Worm (Caenorhabditis elegans) whole organism, L1 larva: ENCODE results near the gene R05G9R.1.
A peak's percentile ranks its signal among the peaks of the same experiment; 100 is the strongest.

ENCODE experiments used
- C04F5.9 ChIP-seq: sonication (generic microtip); optimal IDR thresholded peaks from 2 replicates; lab custom pipeline; 2016; ENCODE audit warnings: missing genetic modification characterization, missing compliant biosample characterization
- C16A3.4 ChIP-seq: fragments of 150-350 bp; optimal IDR thresholded peaks from 2 replicates; lab custom pipeline; 2014; ENCODE audit warnings: missing biosample characterization, missing genetic modification characterization
- Y116A8C.19 ChIP-seq: sonication (generic microtip); optimal IDR thresholded peaks from 2 replicates; lab custom pipeline; 2016; ENCODE audit warnings: missing compliant biosample characterization, missing genetic modification characterization, borderline replicate concordance
- ama-1 ChIP-seq: fragments of 150-350 bp; optimal IDR thresholded peaks from 2 replicates; lab custom pipeline; 2014
- blmp-1 ChIP-seq: fragments of 150-350 bp; optimal IDR thresholded peaks from 2 replicates; lab custom pipeline; 2014; ENCODE audit warnings: missing biosample characterization, missing genetic modification characterization
- ceh-63 ChIP-seq: fragments of 200-800 bp; sonication (Bioruptor generic); optimal IDR thresholded peaks from 2 replicates; lab custom pipeline; 2018; ENCODE audit warnings: mild to moderate bottlenecking, missing genetic modification characterization, missing compliant biosample characterization
- ceh-82 ChIP-seq, 3 experiments: fragments of 150-350 bp in 1 of 3; sonication (generic microtip) in 2 of 3; optimal IDR thresholded peaks; 2 replicates each; lab custom pipeline; 2014 to 2017; ENCODE audit warnings: missing biosample characterization in 3 of 3, missing genetic modification characterization in 3 of 3
- ceh-90 ChIP-seq: sonication (generic microtip); optimal IDR thresholded peaks from 2 replicates; lab custom pipeline; 2016; ENCODE audit warnings: missing genetic modification characterization, missing compliant biosample characterization
- ces-1 ChIP-seq: fragments of 150-350 bp; optimal IDR thresholded peaks from 2 replicates; lab custom pipeline; 2014; ENCODE audit warnings: missing biosample characterization, missing genetic modification reagents, missing genetic modification characterization
- dpl-1 ChIP-seq, 3 experiments: fragments of 150-350 bp in 2 of 3; sonication (generic microtip) in 1 of 3; optimal IDR thresholded peaks; 2 replicates each; lab custom pipeline; 2014 to 2017; ENCODE audit warnings: missing biosample characterization in 3 of 3, missing genetic modification characterization in 3 of 3, missing genetic modification reagents in 3 of 3
- dsc-1 ChIP-seq: sonication (generic microtip); optimal IDR thresholded peaks from 2 replicates; lab custom pipeline; 2016; ENCODE audit warnings: mild to moderate bottlenecking, missing genetic modification characterization, missing compliant biosample characterization
- efl-1 ChIP-seq, 4 experiments: fragments of 150-350 bp; optimal IDR thresholded peaks in 3 of 4; peaks in 1 of 4; 1 replicate in 1 of 4; 2 replicates in 3 of 4; lab custom pipeline; 2014; ENCODE audit warnings: missing biosample characterization in 2 of 4, missing genetic modification characterization in 2 of 4, missing genetic modification reagents in 2 of 4
- egl-13 ChIP-seq: sonication (generic microtip); optimal IDR thresholded peaks from 2 replicates; lab custom pipeline; 2016; ENCODE audit warnings: missing genotype, missing genetic modification reagents, missing genetic modification characterization, missing compliant biosample characterization
- egl-27 ChIP-seq, 2 experiments: fragments of 150-350 bp in 1 of 2; sonication (generic microtip); optimal IDR thresholded peaks; 3 replicates each; lab custom pipeline; 2017 to 2018; ENCODE audit warnings: missing biosample characterization in 2 of 2, missing genetic modification characterization in 2 of 2, missing genetic modification reagents in 2 of 2
- elt-2 ChIP-seq: sonication (generic microtip); optimal IDR thresholded peaks from 2 replicates; lab custom pipeline; 2016; ENCODE audit warnings: missing genetic modification characterization, mild to moderate bottlenecking, inconsistent platforms, missing compliant biosample characterization, missing genetic modification reagents
- fkh-8 ChIP-seq: sonication (generic microtip); optimal IDR thresholded peaks from 2 replicates; lab custom pipeline; 2016; ENCODE audit warnings: mild to moderate bottlenecking, missing genetic modification characterization, missing compliant biosample characterization
- grh-1 ChIP-seq: fragments of 200-800 bp; sonication (Bioruptor generic); IDR thresholded peaks from 2 replicates; pipeline ENCODE4 v1.3.6; 2022; ENCODE audit warnings: missing genetic modification reagents, missing genetic modification characterization, missing compliant biosample characterization
- irx-1 ChIP-seq: sonication (generic microtip); optimal IDR thresholded peaks from 2 replicates; lab custom pipeline; 2016; ENCODE audit warnings: missing genetic modification characterization, missing compliant biosample characterization
- jun-1 ChIP-seq: fragments of 150-350 bp; optimal IDR thresholded peaks from 2 replicates; lab custom pipeline; 2014; ENCODE audit warnings: missing biosample characterization, missing genetic modification reagents, missing genetic modification characterization
- lin-14 ChIP-seq: fragments of 200-800 bp; sonication (Bioruptor generic); optimal IDR thresholded peaks from 2 replicates; lab custom pipeline; 2018; ENCODE audit warnings: mild to moderate bottlenecking, missing genetic modification characterization, moderate library complexity, missing compliant biosample characterization
- lin-15B ChIP-seq: fragments of 150-350 bp; sonication (generic microtip); optimal IDR thresholded peaks from 3 replicates; lab custom pipeline; 2014; ENCODE audit warnings: missing biosample characterization, missing genetic modification characterization
- lsy-2 ChIP-seq, 2 experiments: fragments of 150-350 bp; optimal IDR thresholded peaks; 2 replicates each; lab custom pipeline; 2014; ENCODE audit warnings: missing biosample characterization in 2 of 2, missing genetic modification characterization in 2 of 2
- mdl-1 ChIP-seq, 2 experiments: fragments of 150-350 bp; optimal IDR thresholded peaks; 2 replicates each; lab custom pipeline; 2014 to 2017; ENCODE audit warnings: missing biosample characterization in 2 of 2, missing genetic modification characterization in 2 of 2, inconsistent platforms in 1 of 2
- mep-1 ChIP-seq: fragments of 150-350 bp; optimal IDR thresholded peaks from 2 replicates; lab custom pipeline; 2014; ENCODE audit warnings: missing biosample characterization, missing genetic modification characterization
- nhr-12 ChIP-seq: sonication (generic microtip); optimal IDR thresholded peaks from 2 replicates; lab custom pipeline; 2017; ENCODE audit warnings: missing biosample characterization, missing genetic modification characterization
- nhr-19 ChIP-seq: fragments of 200-800 bp; sonication (Bioruptor generic); conservative IDR thresholded peaks from 2 replicates; pipeline ENCODE4 v1.3.6; 2022; ENCODE audit warnings: missing genetic modification characterization, missing compliant biosample characterization
- nhr-20 ChIP-seq: sonication (generic microtip); optimal IDR thresholded peaks from 2 replicates; lab custom pipeline; 2016; ENCODE audit warnings: mild to moderate bottlenecking, missing genetic modification characterization, missing compliant biosample characterization
- nhr-71 ChIP-seq: sonication (generic microtip); optimal IDR thresholded peaks from 2 replicates; lab custom pipeline; 2016; ENCODE audit warnings: mild to moderate bottlenecking, missing genetic modification characterization, moderate library complexity, missing compliant biosample characterization
- rnt-1 ChIP-seq: sonication (generic microtip); optimal IDR thresholded peaks from 2 replicates; lab custom pipeline; 2016; ENCODE audit warnings: mild to moderate bottlenecking, missing genetic modification characterization, moderate library complexity, missing compliant biosample characterization
- snu-23 ChIP-seq: sonication (generic microtip); optimal IDR thresholded peaks from 2 replicates; lab custom pipeline; 2016; ENCODE audit warnings: missing genetic modification characterization, missing compliant biosample characterization
- unc-130 ChIP-seq: fragments of 150-350 bp; optimal IDR thresholded peaks from 2 replicates; lab custom pipeline; 2017; ENCODE audit warnings: missing biosample characterization, missing genetic modification characterization, inconsistent platforms
- unc-98 ChIP-seq: fragments of 200-800 bp; sonication (Bioruptor generic); IDR thresholded peaks from 2 replicates; pipeline ENCODE4 v1.3.6; 2022; ENCODE audit warnings: missing genetic modification characterization, missing compliant biosample characterization
- xbp-1 ChIP-seq: sonication (generic microtip); optimal IDR thresholded peaks from 2 replicates; lab custom pipeline; 2016; ENCODE audit warnings: missing genetic modification characterization, missing compliant biosample characterization
- zip-4 ChIP-seq: fragments of 200-800 bp; sonication (Bioruptor generic); optimal IDR thresholded peaks from 2 replicates; lab custom pipeline; 2018; ENCODE audit warnings: mild to moderate bottlenecking, missing genetic modification characterization, moderate library complexity, missing compliant biosample characterization
- ztf-4 ChIP-seq: fragments of 150-350 bp; optimal IDR thresholded peaks from 2 replicates; lab custom pipeline; 2014; ENCODE audit warnings: missing biosample characterization, missing genetic modification characterization

The R05G9R.1 gene

DNA sequence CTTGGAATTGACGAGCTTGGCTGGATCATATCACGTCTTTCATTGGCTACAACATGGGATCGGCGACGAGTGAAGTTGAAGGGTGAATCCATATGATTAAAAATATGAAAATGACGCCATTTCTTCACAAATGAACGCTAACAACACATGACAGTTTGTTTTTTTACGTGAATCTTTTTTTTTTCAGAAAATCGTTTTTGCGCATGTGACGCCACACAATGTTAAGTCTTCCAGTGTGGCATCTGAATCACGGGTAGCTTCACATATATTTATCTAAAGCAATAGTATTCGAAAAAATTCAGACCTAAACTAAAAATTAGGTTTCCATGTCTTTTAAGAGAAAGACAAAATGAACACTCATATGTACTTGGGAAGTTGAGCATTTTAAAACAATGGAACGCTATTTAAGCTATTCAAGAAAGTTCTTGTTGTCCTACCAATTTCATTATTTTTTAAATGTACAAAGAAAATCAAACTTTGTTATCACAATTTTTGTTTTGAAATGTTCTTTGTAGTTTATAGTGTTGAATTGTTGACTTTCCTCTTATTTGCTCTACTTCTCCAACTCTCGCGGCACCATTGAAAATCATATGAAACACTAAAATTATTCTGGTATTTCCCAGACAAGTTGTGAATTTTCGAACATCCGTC is 28.8 kb downstream of the R05G9R.1 start, which contains the start of the genes lido-16 and plpp-1.2:
Gene lido-16 (minus strand): TSS at position 101 of the 651 bp plus-strand sequence.
Gene plpp-1.2 (plus strand): TSS at position 601 of the 651 bp plus-strand sequence.
- TF ChIP-seq nhr-19, result no peak
- no peak for TF ChIP-seq irx-1 (tag; lab: Kevin White, UChicago)
- no peak for TF ChIP-seq C16A3.4 (tag; lab: Kevin White, UChicago)
- TF ChIP-seq, all 84 proteins: peak for 0

DNA sequence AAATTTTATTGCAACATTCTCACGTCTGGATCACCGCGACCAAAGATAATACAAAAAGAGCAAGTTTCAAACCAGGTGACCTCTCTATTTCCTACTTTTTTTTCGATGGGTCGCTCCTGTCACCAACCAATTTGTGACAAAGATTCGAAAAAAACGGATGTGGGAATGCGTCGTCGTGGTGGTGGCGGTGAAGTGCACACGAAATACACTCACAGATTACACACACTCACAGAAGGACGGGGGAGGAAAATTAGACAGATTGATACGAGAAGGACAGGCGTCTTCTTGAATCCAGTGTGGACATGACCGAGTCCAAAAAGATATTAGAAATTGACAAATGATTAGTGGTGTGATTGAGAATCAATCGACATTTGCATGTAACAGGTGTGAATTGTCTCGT is 31.0 kb downstream of the R05G9R.1 start:
- TF ChIP-seq nhr-71 (peak; percentile 21), ztf-4 (no peak), ceh-82 (tag; optimal IDR thresholded peaks at IDR 0.05; lab: Kevin White, UChicago) (no peak), unc-130 (peak; percentile 19), efl-1 (optimal IDR thresholded peaks at IDR 0.05; lab: Kevin White, UChicago) (no peak), efl-1 (GFP tag; optimal IDR thresholded peaks at IDR 0.05 in 1 of 2; lab: Kevin White, UChicago) (peak in 1 of 2 experiments; percentile 81), lin-14 (GFP tag; lab: Kevin White, UChicago) (peak; percentile 65), rnt-1 (peak; percentile 67)

DNA sequence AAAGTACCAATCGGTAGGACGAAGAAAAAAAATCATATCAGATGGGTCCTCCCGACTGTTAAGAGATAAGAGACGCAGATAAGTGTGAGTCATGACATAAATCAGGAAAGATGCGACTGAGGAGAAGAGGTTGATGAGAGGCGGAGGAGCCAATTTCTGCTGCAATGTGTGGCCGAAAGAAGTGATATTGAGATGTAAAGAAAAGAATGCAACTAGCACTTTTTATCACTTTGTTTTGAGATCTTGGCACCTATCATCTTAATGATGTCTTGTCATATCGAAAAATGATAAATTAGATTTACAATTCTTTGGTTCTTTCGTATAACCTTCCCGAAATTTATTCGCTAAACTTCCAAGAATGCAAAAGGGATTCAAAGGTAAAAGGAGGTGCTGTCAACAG is 31.7 kb downstream of the R05G9R.1 start, which contains the start of gene del-10:
Gene del-10 (minus strand): TSS at position 24 of the 400 bp plus-strand sequence.
- TF ChIP-seq grh-1 (GFP tag; lab: Robert Waterston, UW) (no peak), lin-14 (GFP tag; lab: Kevin White, UChicago) (peak; percentile 27), egl-27 (tag; optimal IDR thresholded peaks at IDR 0.05; lab: Kevin White, UChicago) (no peak), jun-1 (tag; lab: Kevin White, UChicago) (no peak), C16A3.4 (tag; lab: Kevin White, UChicago) (no peak), dpl-1 (GFP tag; optimal IDR thresholded peaks at IDR 0.05; lab: Kevin White, UChicago) (no peak), dsc-1 (no peak), C04F5.9 (tag; lab: Kevin White, UChicago) (no peak), unc-130 (peak; percentile 17), zip-4 (no peak), egl-13 (tag; lab: Kevin White, UChicago) (no peak), nhr-71 (peak; percentile 12), xbp-1 (tag; lab: Kevin White, UChicago) (no peak), nhr-12 (tag; lab: Kevin White, UChicago) (no peak), unc-98 (no peak), Y116A8C.19 (no peak), rnt-1 (peak; percentile 56), lin-15B (no peak), lsy-2 (tag; optimal IDR thresholded peaks at IDR 0.05; lab: Kevin White, UChicago) (peak in 1 of 2 experiments; percentile 12), nhr-19 (no peak), nhr-20 (tag; lab: Kevin White, UChicago) (no peak), mep-1 (tag; lab: Kevin White, UChicago) (no peak), ceh-90 (tag; lab: Kevin White, UChicago) (no peak)

DNA sequence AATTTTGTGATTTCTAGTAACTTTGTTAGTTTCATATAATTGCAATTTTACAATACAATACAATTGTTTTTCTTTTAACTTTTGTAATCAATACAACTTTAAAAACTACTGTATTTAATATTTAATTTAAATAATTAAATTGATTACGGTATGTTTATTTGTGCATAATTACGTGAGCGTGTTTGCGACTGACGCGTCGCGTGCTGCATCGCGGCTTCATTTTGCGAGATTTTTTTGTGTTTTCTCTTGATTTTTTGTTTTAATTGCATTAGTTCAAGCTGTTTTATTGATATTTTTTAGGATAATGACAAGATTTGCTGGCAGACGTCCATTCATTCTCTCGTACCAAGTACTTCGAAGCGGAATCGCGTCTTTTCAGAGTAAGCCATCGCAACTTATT is 37.2 kb downstream of the R05G9R.1 start, which contains the start of gene T28D9.4:
Gene T28D9.4 (plus strand): TSS at position 301 of the 400 bp plus-strand sequence.
- TF ChIP-seq elt-2 (tag; lab: Kevin White, UChicago) (no peak), ces-1 (GFP tag; lab: Kevin White, UChicago) (no peak), mdl-1 (tag; optimal IDR thresholded peaks at IDR 0.05; lab: Kevin White, UChicago) (no peak), ceh-63 (GFP tag; lab: Kevin White, UChicago) (no peak), fkh-8 (no peak), snu-23 (GFP tag; lab: Kevin White, UChicago) (no peak), jun-1 (tag; lab: Kevin White, UChicago) (no peak), ama-1 (lab: Kevin White, UChicago) (no peak), blmp-1 (tag; lab: Kevin White, UChicago) (no peak)
- TF ChIP-seq, all 84 proteins: peak for 0
